Fruit fly (Drosophila melanogaster): ENCODE data around the gene ND-B22.

The ND-B22 gene

DNA sequence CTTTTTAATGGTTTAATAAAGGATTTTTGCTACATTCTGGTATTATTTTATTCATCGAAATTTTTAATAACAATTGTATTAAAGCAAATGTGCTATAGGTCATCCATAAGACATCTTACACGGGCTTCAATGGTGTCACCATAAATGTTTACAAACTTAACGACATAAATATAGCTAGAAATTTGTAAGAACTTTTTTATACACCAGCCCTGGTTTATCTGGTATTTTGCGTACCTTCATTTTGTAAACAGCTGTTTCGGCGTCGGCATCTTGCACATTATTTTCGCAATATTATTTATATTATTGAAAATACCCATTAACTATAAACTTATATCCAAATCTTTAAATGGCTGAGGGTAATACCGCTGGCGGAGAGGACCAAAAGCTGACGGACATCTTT lies 3.5 kb downstream of the ND-B22 start, which contains the start of gene Tap42 (continued):
- TF ChIP-seq CG10366 (GFP tag; IDR thresholded peaks at IDR 0.05) (peak; percentile 23; the same call in 1 of the 2 replicates), CG2678 (tag; optimal IDR thresholded peaks at IDR 0.05) (peak; percentile 22), CG15514 (GFP tag; optimal IDR thresholded peaks at IDR 0.05) (peak; percentile 54), Adf1 (GFP tag; IDR thresholded peaks at IDR 0.05) (peak; percentile 25; the same call in 1 of the 2 replicates), Hr51 (GFP tag; optimal IDR thresholded peaks at IDR 0.05) (peak in 1 of 2 experiments; percentile 17), CG12391 (tag; optimal IDR thresholded peaks at IDR 0.05) (peak; percentile 42), CG8924 (tag; optimal IDR thresholded peaks at IDR 0.05) (peak; percentile 27), gem (tag; optimal IDR thresholded peaks at IDR 0.05) (peak; percentile 51), CG30020 (tag; optimal IDR thresholded peaks at IDR 0.05) (peak; percentile 16), kay (GFP tag; optimal IDR thresholded peaks at IDR 0.05) (no peak), CG12744 (GFP tag; optimal IDR thresholded peaks at IDR 0.05) (peak; percentile 13), bsh (GFP tag; optimal IDR thresholded peaks at IDR 0.05) (peak in 1 of 2 experiments; percentile 13), sens (GFP tag) (peak; percentile 61), Dip3 (GFP tag; optimal IDR thresholded peaks at IDR 0.05) (no peak), wdn (GFP tag; IDR thresholded peaks at IDR 0.05) (no peak), CG17385 (GFP tag; optimal IDR thresholded peaks at IDR 0.05) (peak; percentile 3), CG9797 (GFP tag; optimal IDR thresholded peaks at IDR 0.05) (no peak), CG7987 (GFP tag; optimal IDR thresholded peaks at IDR 0.05) (peak; percentile 5), Dek (tag; optimal IDR thresholded peaks at IDR 0.05) (peak; percentile 26), Usf (GFP tag; optimal IDR thresholded peaks at IDR 0.05) (no peak), Oaz (GFP tag; IDR thresholded peaks at IDR 0.05) (no peak), B-H2 (GFP tag; optimal IDR thresholded peaks at IDR 0.05) (peak; percentile 26), ems (GFP tag; optimal IDR thresholded peaks at IDR 0.05) (no peak), chif (GFP tag; optimal IDR thresholded peaks at IDR 0.05) (no peak), CG10267 (tag; optimal IDR thresholded peaks at IDR 0.05) (peak; percentile 49), Spps (tag; optimal IDR thresholded peaks at IDR 0.05) (no peak), CG13296 (GFP tag; optimal IDR thresholded peaks at IDR 0.05) (peak; percentile 33), Xrp1 (GFP tag; IDR thresholded peaks at IDR 0.05) (0 out of 2 replicates have a peak, but pooled peaks have one; percentile 12), ab (GFP tag; optimal IDR thresholded peaks at IDR 0.05) (no peak), CG7556 (GFP tag; optimal IDR thresholded peaks at IDR 0.05) (peak; percentile 7), CG13287 (GFP tag; IDR thresholded peaks at IDR 0.05; ENCODE audit: partially characterized antibody) (peak; percentile 24; the same call in 1 of the 2 replicates), Dbx (GFP tag; IDR thresholded peaks at IDR 0.05) (no peak), Rfx (GFP tag; IDR thresholded peaks at IDR 0.05) (peak; percentile 61), Kr (GFP tag; optimal IDR thresholded peaks at IDR 0.05) (no peak), scrt (GFP tag; optimal IDR thresholded peaks at IDR 0.05) (peak; percentile 25), nerfin-1 (tag; optimal IDR thresholded peaks at IDR 0.05) (peak; percentile 41), CG12659 (GFP tag; optimal IDR thresholded peaks at IDR 0.05) (peak; percentile 53), CG2712 (tag; optimal IDR thresholded peaks at IDR 0.05) (peak; percentile 38), CG1529 (GFP tag; optimal IDR thresholded peaks at IDR 0.05) (no peak), CG18262 (tag; optimal IDR thresholded peaks at IDR 0.05) (peak; percentile 9), C15 (GFP tag; IDR thresholded peaks at IDR 0.05) (no peak), CG12299 (tag; optimal IDR thresholded peaks at IDR 0.05) (no peak), stwl (tag; optimal IDR thresholded peaks at IDR 0.05) (peak; percentile 27), lmd (GFP tag; IDR thresholded peaks at IDR 0.05) (no peak; the same call in 1 of the 2 replicates), CG13424 (tag; optimal IDR thresholded peaks at IDR 0.05) (peak; percentile 49), CG2120 (GFP tag; optimal IDR thresholded peaks at IDR 0.05) (peak; percentile 62), CG15696 (tag; optimal IDR thresholded peaks at IDR 0.05) (peak; percentile 11), Nf-YC (tag; optimal IDR thresholded peaks at IDR 0.05) (peak; percentile 34), CG10147 (GFP tag; optimal IDR thresholded peaks at IDR 0.05) (peak; percentile 0), Xbp1 (GFP tag; optimal IDR thresholded peaks at IDR 0.05) (peak; percentile 28)

Measured in whole organism, embryonic.